Worm (Caenorhabditis elegans): Measurements from ENCODE around the gene D1086.5.
A peak's percentile ranks its signal among the peaks of the same experiment; 100 is the strongest.

The D1086.5 gene

DNA sequence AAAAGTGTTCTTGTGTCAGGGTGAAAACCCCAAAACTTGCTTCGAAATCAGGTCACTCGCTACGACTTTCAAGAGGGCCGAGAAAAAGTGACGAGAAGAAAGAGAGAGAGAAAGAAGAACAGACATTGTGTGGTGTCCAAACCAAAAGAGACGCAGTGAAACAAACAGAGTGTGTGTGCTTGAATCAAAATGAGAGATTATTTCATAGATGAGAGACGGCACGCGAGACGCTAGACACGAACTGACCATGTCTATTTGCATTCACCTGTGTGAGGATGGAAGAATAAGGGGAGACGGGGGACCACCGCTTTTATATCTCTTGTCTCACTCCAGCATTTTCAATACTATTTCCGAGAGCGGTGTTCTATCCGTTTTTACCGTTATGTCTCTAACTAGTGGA, 46.0 kb upstream of the D1086.5 start (continued):
- no peak for TF ChIP-seq ztf-22 (GFP tag; optimal IDR thresholded peaks at IDR 0.05)
- no peak for TF ChIP-seq snpc-4 (GFP tag; optimal IDR thresholded peaks at IDR 0.05)
- TF ChIP-seq snpc-4 (tag; optimal IDR thresholded peaks at IDR 0.05), result peak in 1 of 4 experiments; percentile 8
- no peak for TF ChIP-seq lin-26 (GFP tag; IDR thresholded peaks at IDR 0.05)
- no peak for TF ChIP-seq F10E7.11 (tag; optimal IDR thresholded peaks at IDR 0.05)
- TF ChIP-seq madf-8 (GFP tag; conservative IDR thresholded peaks at IDR 0.05), result no peak
- TF ChIP-seq mxl-1 (tag; optimal IDR thresholded peaks at IDR 0.05), result no peak
- no peak for TF ChIP-seq attf-6 (GFP tag; IDR thresholded peaks at IDR 0.05)
- TF ChIP-seq efl-1 (GFP tag; optimal IDR thresholded peaks at IDR 0.05), result no peak
- 0 out of 2 replicates have a peak, but pooled peaks have one; percentile 5 for TF ChIP-seq zfh-2 (GFP tag; conservative IDR thresholded peaks at IDR 0.05)
- no peak for TF ChIP-seq F37B4.10 (GFP tag; IDR thresholded peaks at IDR 0.05)
- TF ChIP-seq ceh-58 (GFP tag; IDR thresholded peaks at IDR 0.05), result no peak
- no peak for TF ChIP-seq ztf-6 (GFP tag; IDR thresholded peaks at IDR 0.05)
- TF ChIP-seq dox-1 (GFP tag; IDR thresholded peaks at IDR 0.05), result peak; percentile 30; the same call in 1 of the 2 replicates
- TF ChIP-seq ceh-27 (GFP tag; optimal IDR thresholded peaks at IDR 0.05), result peak; percentile 71
- no peak for TF ChIP-seq sptf-2 (GFP tag; optimal IDR thresholded peaks at IDR 0.05)
- TF ChIP-seq Y95B8A.8 (GFP tag; IDR thresholded peaks at IDR 0.05), result no peak
- peak; percentile 22 for TF ChIP-seq K12H6.12 (tag; optimal IDR thresholded peaks at IDR 0.05)
- TF ChIP-seq ZK185.1 (tag; optimal IDR thresholded peaks at IDR 0.05; ENCODE audit: poor library complexity, severe bottlenecking), result no peak

DNA sequence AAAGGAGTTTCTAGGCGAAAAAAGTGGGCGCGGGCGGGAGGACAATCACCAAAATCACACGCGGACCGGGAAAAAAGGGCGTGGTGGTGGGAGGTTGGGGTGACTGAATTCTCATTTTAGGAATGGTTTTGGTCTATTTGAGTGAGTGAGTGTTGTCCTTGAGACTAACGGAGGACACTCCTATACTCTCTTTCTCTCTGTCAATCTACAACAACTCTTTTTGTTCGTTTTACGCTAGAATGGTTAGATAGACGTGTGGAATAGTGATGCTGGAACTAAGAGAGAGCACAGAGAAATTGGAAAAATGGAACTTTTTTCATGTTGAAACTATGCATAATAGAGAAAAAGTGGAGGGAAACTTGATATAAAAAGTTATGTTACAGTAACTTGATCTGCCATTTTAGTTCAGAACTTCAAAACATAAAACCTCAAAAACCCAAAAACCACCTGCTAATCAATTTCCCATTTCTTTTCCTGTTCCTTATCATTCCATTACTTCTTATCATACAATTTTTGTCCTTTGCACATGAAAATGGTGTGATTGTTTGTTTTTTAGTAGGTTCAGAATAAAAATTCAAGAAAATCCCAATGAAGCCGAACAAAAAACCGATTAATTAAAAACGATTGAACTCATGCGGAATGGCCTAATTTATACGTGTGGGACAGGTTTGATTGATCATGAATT, 44.7 kb upstream of the D1086.5 start:
- peak; percentile 39 for TF ChIP-seq nhr-80 (tag; optimal IDR thresholded peaks at IDR 0.05)
- TF ChIP-seq ztf-28 (GFP tag; IDR thresholded peaks at IDR 0.05), result no peak

DNA sequence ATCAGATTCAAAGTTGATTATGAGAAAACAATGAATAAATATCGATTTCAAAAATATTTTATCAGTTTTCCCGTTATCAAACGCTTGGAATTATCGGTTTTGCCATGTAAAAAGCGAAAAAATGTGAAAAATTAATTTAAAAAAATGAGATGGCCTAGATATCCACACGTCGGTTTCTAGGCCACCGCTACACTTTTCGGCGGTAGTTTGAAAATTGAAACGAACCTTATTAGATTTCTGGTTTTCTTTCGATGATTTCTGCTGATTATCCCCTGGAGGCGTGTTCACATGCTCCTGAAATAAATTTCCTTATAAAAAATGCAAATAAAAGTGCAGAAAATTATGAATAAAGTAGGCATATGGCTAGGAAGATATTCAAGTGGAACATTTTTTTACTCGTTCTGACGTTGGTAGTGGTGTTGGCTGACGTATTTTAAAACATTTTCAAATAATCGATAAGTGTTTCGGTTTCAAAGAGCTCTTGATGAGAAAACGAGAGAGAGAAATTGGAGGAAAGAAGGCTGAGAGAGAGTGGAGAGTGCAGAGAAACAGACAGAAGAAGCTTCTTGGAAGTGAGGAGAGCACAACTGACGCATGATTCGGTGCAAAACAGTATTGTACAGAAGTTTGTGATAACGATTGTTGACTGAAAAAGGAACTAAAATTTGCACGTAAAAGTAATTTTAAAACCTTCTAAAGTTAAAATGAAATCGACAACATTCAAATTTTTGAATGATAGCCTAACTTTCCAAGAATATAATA, 43.0 kb upstream of the D1086.5 start:
- no peak for TF ChIP-seq die-1 (tag; optimal IDR thresholded peaks at IDR 0.05)
- peak; percentile 17 for TF ChIP-seq lsl-1 (GFP tag; optimal IDR thresholded peaks at IDR 0.05)
- TF ChIP-seq hmg-1.2 (GFP tag; IDR thresholded peaks at IDR 0.05), result 0 out of 2 replicates have a peak, but pooled peaks have one; percentile 17
- TF ChIP-seq snpc-3.4 (tag; optimal IDR thresholded peaks at IDR 0.05), result no peak
- peak; percentile 65 for TF ChIP-seq lin-54 (GFP tag; optimal IDR thresholded peaks at IDR 0.05)
- TF ChIP-seq dpl-1 (GFP tag; optimal IDR thresholded peaks at IDR 0.05), result peak; percentile 4

DNA sequence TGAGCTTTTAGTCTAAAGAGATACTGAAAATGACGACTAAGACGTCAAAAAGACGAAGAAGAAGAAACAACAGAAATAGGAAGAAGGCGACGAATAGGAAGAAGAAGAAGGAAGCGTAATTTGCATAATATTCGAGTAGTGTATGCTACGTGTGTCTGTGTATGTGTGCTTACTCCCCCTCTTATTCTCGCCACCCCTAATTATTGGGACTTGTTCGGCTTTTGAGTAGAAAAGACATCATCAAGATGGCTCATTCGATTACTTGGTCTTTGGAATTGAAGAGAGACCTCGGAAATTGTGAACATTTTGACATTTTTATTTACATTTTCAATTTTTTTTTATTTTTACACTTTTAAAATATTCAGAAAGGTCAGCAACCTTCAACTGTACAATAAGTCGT, 40.1 kb upstream of the D1086.5 start:
- TF ChIP-seq mxl-1 (tag; optimal IDR thresholded peaks at IDR 0.05) (no peak), athp-1 (tag; optimal IDR thresholded peaks at IDR 0.05) (no peak), unc-62 (GFP tag; optimal IDR thresholded peaks at IDR 0.05) (no peak), ceh-79 (tag; optimal IDR thresholded peaks at IDR 0.05) (no peak), let-526 (GFP tag; IDR thresholded peaks at IDR 0.05) (no peak), pha-4 (tag; optimal IDR thresholded peaks at IDR 0.05) (no peak), ztf-25 (GFP tag; IDR thresholded peaks at IDR 0.05) (no peak), snpc-1.1 (tag; optimal IDR thresholded peaks at IDR 0.05; ENCODE audit: insufficient read depth) (no peak), C17E4.6 (GFP tag; IDR thresholded peaks at IDR 0.05) (no peak), ceh-91 (GFP tag; IDR thresholded peaks at IDR 0.05) (no peak), madf-6 (GFP tag; IDR thresholded peaks at IDR 0.05) (no peak)

All from whole organism, young adult.